Fruit fly (Drosophila melanogaster) whole organism, pupa: ENCODE measurements around the gene Lsd-1.

Experiments
- CG12605 ChIP-seq: fragments of 200-800 bp; sonication (Bioruptor generic); IDR thresholded peaks from 2 replicates; pipeline ENCODE4 v1.3.6; 2022; ENCODE audit warnings: missing biosample characterization, missing genetic modification characterization
- CG13204 ChIP-seq: fragments of 200-800 bp; sonication (Bioruptor generic); optimal IDR thresholded peaks from 2 replicates; lab custom pipeline; 2018; ENCODE audit warnings: missing biosample characterization, mild to moderate bottlenecking, missing genetic modification characterization, moderate library complexity
- CG15710 ChIP-seq: fragments of 200-800 bp; sonication (Bioruptor generic); optimal IDR thresholded peaks from 2 replicates; lab custom pipeline; 2018; ENCODE audit warnings: missing biosample characterization, mild to moderate bottlenecking, missing genetic modification characterization, moderate library complexity
- CG17806 ChIP-seq: fragments of 200-800 bp; sonication (Bioruptor generic); optimal IDR thresholded peaks from 2 replicates; lab custom pipeline; 2018; ENCODE audit warnings: missing biosample characterization, mild to moderate bottlenecking, missing genetic modification characterization, moderate library complexity
- CG32121 ChIP-seq: fragments of 200-800 bp; sonication (Bioruptor generic); IDR thresholded peaks from 2 replicates; pipeline ENCODE4 v1.3.6; 2022; ENCODE audit warnings: missing biosample characterization, missing genetic modification characterization
- CG34367 ChIP-seq: fragments of 200-800 bp; sonication (Bioruptor generic); optimal IDR thresholded peaks from 2 replicates; lab custom pipeline; 2018; ENCODE audit warnings: missing biosample characterization, mild to moderate bottlenecking, missing genetic modification characterization
- CG9948 ChIP-seq: fragments of 200-800 bp; sonication (Bioruptor generic); optimal IDR thresholded peaks from 2 replicates; lab custom pipeline; 2018; ENCODE audit warnings: missing biosample characterization, mild to moderate bottlenecking, missing genetic modification characterization, moderate library complexity
- EcR ChIP-seq: fragments of 200-800 bp; sonication (Bioruptor generic); optimal IDR thresholded peaks from 3 replicates; lab custom pipeline; 2019; ENCODE audit warnings: missing biosample characterization, missing genetic modification characterization, mild to moderate bottlenecking, moderate library complexity, missing genetic modification reagents
- Pif1A ChIP-seq: fragments of 200-800 bp; sonication (Bioruptor generic); optimal IDR thresholded peaks from 3 replicates; lab custom pipeline; 2016; ENCODE audit warnings: missing biosample characterization, missing genetic modification characterization
- Pif1B ChIP-seq: fragments of 200-800 bp; sonication (Bioruptor generic); optimal IDR thresholded peaks from 3 replicates; lab custom pipeline; 2016; ENCODE audit warnings: missing biosample characterization, missing genetic modification characterization
- Snoo ChIP-seq: fragments of 200-800 bp; sonication (Bioruptor generic); optimal IDR thresholded peaks from 3 replicates; lab custom pipeline; 2017; ENCODE audit warnings: missing biosample characterization, mild to moderate bottlenecking, missing genetic modification characterization, inconsistent platforms
- fd96Ca ChIP-seq: fragments of 200-800 bp; sonication (Bioruptor generic); IDR thresholded peaks from 3 replicates; pipeline ENCODE4 v1.3.6; 2022; ENCODE audit warnings: missing biosample characterization, missing genetic modification characterization
- gl ChIP-seq: fragments of 200-800 bp; sonication (Bioruptor generic); optimal IDR thresholded peaks from 2 replicates; lab custom pipeline; 2018; ENCODE audit warnings: missing biosample characterization, mild to moderate bottlenecking, missing genetic modification characterization
- rn ChIP-seq: fragments of 200-800 bp; sonication (Bioruptor generic); IDR thresholded peaks from 2 replicates; pipeline ENCODE4 v1.3.6; 2022; ENCODE audit warnings: missing biosample characterization, missing genetic modification characterization

DNA sequence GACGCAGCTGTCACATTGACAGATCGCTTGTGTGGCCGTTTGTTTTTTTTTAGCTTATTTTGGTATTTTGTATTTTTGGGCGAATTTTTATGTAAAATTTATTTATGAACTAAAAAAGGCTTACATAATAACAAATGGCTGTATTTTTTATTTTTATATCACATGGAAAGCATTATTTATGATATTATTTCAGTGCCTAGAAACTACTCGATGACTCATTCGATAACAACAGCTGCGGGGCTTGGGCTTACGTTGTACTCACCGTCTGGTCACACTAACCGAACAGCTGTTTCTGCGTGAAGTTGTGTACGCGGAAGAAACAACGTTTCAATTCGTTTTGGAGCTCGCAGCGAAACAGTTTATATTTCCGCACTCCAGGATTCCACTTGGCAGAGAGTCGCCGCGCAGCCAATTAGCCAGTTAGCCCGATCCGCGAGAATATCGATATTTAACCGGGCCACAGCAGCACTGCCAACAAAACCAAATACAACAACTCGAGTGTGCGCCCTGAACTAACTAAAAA, 30.6 kb upstream of the Lsd-1 start, which contains the start of the genes Hmgcr and Rpn9:
- TF ChIP-seq CG15710 (tag; lab: Kevin White, UChicago) (no peak), CG34367 (no peak), CG17806 (no peak), gl (tag; lab: Kevin White, UChicago) (no peak), Pif1A (no peak), fd96Ca (no peak), CG32121 (GFP tag; lab: Robert Waterston, UW) (no peak), Snoo (tag; lab: Kevin White, UChicago) (no peak), CG9948 (tag; lab: Kevin White, UChicago) (no peak), Pif1B (GFP tag; lab: Kevin White, UChicago) (no peak), rn (GFP tag; lab: Robert Waterston, UW) (no peak), EcR (GFP tag; lab: Kevin White, UChicago) (no peak), CG12605 (GFP tag; lab: Robert Waterston, UW) (no peak), CG13204 (GFP tag; lab: Kevin White, UChicago) (no peak)
